Fruit fly (Drosophila melanogaster) whole organism, embryonic: ENCODE measurements around the gene mRpS2.

Experiments used
- Asciz ChIP-seq: fragments of 200-800 bp; sonication (Bioruptor generic); optimal IDR thresholded peaks from 2 replicates; lab custom pipeline; 2017; ENCODE audit warnings: missing biosample characterization, mild to moderate bottlenecking, missing genetic modification characterization, missing genetic modification reagents
- CG10209 ChIP-seq: fragments of 200-800 bp; sonication (Bioruptor generic); optimal IDR thresholded peaks from 3 replicates; lab custom pipeline; 2017; ENCODE audit warnings: missing biosample characterization, mild to moderate bottlenecking, missing genetic modification characterization, missing genetic modification reagents
- CG11723 ChIP-seq: fragments of 200-800 bp; sonication (Bioruptor generic); optimal IDR thresholded peaks from 2 replicates; lab custom pipeline; 2017; ENCODE audit warnings: missing biosample characterization, mild to moderate bottlenecking, missing genetic modification characterization
- CG12299 ChIP-seq: fragments of 200-800 bp; sonication (Bioruptor generic); optimal IDR thresholded peaks from 2 replicates; lab custom pipeline; 2018; ENCODE audit warnings: missing biosample characterization, mild to moderate bottlenecking, missing genetic modification characterization
- CG15514 ChIP-seq: fragments of 200-800 bp; sonication (Bioruptor generic); optimal IDR thresholded peaks from 3 replicates; lab custom pipeline; 2017; ENCODE audit warnings: missing biosample characterization, missing genetic modification characterization, mild to moderate bottlenecking, moderate library complexity, missing genetic modification reagents
- CG15696 ChIP-seq: fragments of 200-800 bp; sonication (Bioruptor generic); optimal IDR thresholded peaks from 2 replicates; lab custom pipeline; 2019; ENCODE audit warnings: missing biosample characterization, mild to moderate bottlenecking, missing genetic modification characterization, moderate library complexity
- CG17361 ChIP-seq: fragments of 200-800 bp; sonication (Bioruptor generic); IDR thresholded peaks from 3 replicates; pipeline ENCODE4 v1.3.6; 2022; ENCODE audit warnings: missing biosample characterization, missing genetic modification characterization
- CG17829 ChIP-seq: fragments of 200-800 bp; optimal IDR thresholded peaks from 2 replicates; lab custom pipeline; 2019; ENCODE audit warnings: missing biosample characterization, mild to moderate bottlenecking, missing genetic modification characterization, moderate library complexity
- CG18262 ChIP-seq: fragments of 200-800 bp; optimal IDR thresholded peaks from 3 replicates; lab custom pipeline; 2019; ENCODE audit warnings: missing biosample characterization, mild to moderate bottlenecking, missing genetic modification characterization, moderate library complexity
- CG18764 ChIP-seq: fragments of 200-800 bp; sonication (Bioruptor generic); optimal IDR thresholded peaks from 3 replicates; lab custom pipeline; 2016; ENCODE audit warnings: missing biosample characterization, missing genetic modification characterization
- CG2889 ChIP-seq: fragments of 200-800 bp; sonication (Bioruptor generic); IDR thresholded peaks from 3 replicates; pipeline ENCODE4 v1.3.6; 2022; ENCODE audit warnings: missing biosample characterization, missing genetic modification characterization
- CG31365 ChIP-seq: fragments of 200-800 bp; sonication (Bioruptor generic); optimal IDR thresholded peaks from 2 replicates; lab custom pipeline; 2018; ENCODE audit warnings: missing biosample characterization, mild to moderate bottlenecking, missing genetic modification characterization
- CG3407 ChIP-seq: fragments of 200-800 bp; sonication (Bioruptor generic); optimal IDR thresholded peaks from 2 replicates; lab custom pipeline; 2018; ENCODE audit warnings: missing biosample characterization, mild to moderate bottlenecking, missing genetic modification characterization
- CG4424 ChIP-seq: fragments of 200-800 bp; sonication (Bioruptor generic); optimal IDR thresholded peaks from 3 replicates; lab custom pipeline; 2016; ENCODE audit warnings: missing biosample characterization, missing genetic modification characterization
- CG5953 ChIP-seq: fragments of 200-800 bp; sonication (Bioruptor generic); IDR thresholded peaks from 2 replicates; pipeline ENCODE4 v1.3.6; 2022; ENCODE audit warnings: missing biosample characterization, missing genetic modification characterization
- CG6813 ChIP-seq: fragments of 200-800 bp; sonication (Bioruptor generic); optimal IDR thresholded peaks from 2 replicates; lab custom pipeline; 2017; ENCODE audit warnings: missing biosample characterization, missing genetic modification characterization, mild to moderate bottlenecking, moderate library complexity, missing genetic modification reagents
- CG7556 ChIP-seq: fragments of 200-800 bp; sonication (Bioruptor generic); optimal IDR thresholded peaks from 2 replicates; lab custom pipeline; 2017; ENCODE audit warnings: missing biosample characterization, mild to moderate bottlenecking, missing genetic modification characterization
- CG7987 ChIP-seq: fragments of 200-800 bp; sonication (Bioruptor generic); optimal IDR thresholded peaks from 2 replicates; lab custom pipeline; 2018; ENCODE audit warnings: missing biosample characterization, mild to moderate bottlenecking, missing genetic modification characterization, moderate library complexity
- CG9727 ChIP-seq: fragments of 200-800 bp; sonication (Bioruptor generic); optimal IDR thresholded peaks from 3 replicates; lab custom pipeline; 2017; ENCODE audit warnings: missing biosample characterization, mild to moderate bottlenecking, missing genetic modification characterization
- Deaf1 ChIP-seq: fragments of 200-800 bp; optimal IDR thresholded peaks from 3 replicates; lab custom pipeline; 2019; ENCODE audit warnings: missing biosample characterization, mild to moderate bottlenecking, missing genetic modification characterization, moderate library complexity
- Dip3 ChIP-seq: fragments of 200-800 bp; sonication (Bioruptor generic); optimal IDR thresholded peaks from 3 replicates; lab custom pipeline; 2016; ENCODE audit warnings: missing biosample characterization, missing genetic modification characterization
- ERR ChIP-seq: fragments of 200-800 bp; sonication (Bioruptor generic); optimal IDR thresholded peaks from 2 replicates; lab custom pipeline; 2016; ENCODE audit warnings: missing biosample characterization, missing genetic modification characterization
- Eip74EF ChIP-seq, 2 experiments: fragments of 200-800 bp in 1 of 2; fragments of >200 bp in 1 of 2; sonication (Bioruptor generic) in 1 of 2; optimal IDR thresholded peaks; 2 replicates each; lab custom pipeline; 2017 to 2019; ENCODE audit warnings: missing biosample characterization in 2 of 2, missing genetic modification characterization in 2 of 2, mild to moderate bottlenecking in 1 of 2, moderate library complexity in 1 of 2
- Fer2 ChIP-seq: fragments of 200-800 bp; sonication (Bioruptor generic); optimal IDR thresholded peaks from 2 replicates; lab custom pipeline; 2018; ENCODE audit warnings: missing biosample characterization, mild to moderate bottlenecking, missing genetic modification characterization, moderate library complexity
- Med ChIP-seq: fragments of 200-800 bp; sonication (Bioruptor generic); peaks from one replicate; lab custom pipeline; 2016; ENCODE audit warnings: missing biosample characterization, missing genetic modification characterization, mild to moderate bottlenecking, inconsistent platforms, moderate library complexity
- Mes4 ChIP-seq: fragments of 200-800 bp; sonication (Bioruptor generic); optimal IDR thresholded peaks from 2 replicates; lab custom pipeline; 2016; ENCODE audit warnings: missing biosample characterization, missing genetic modification characterization
- NK7.1 ChIP-seq: fragments of 200-800 bp; sonication (Bioruptor generic); optimal IDR thresholded peaks from 3 replicates; lab custom pipeline; 2016; ENCODE audit warnings: missing biosample characterization, missing genetic modification characterization
- PHDP ChIP-seq: fragments of 200-800 bp; sonication (Bioruptor generic); optimal IDR thresholded peaks from 3 replicates; lab custom pipeline; 2018; ENCODE audit warnings: missing biosample characterization, mild to moderate bottlenecking, missing genetic modification characterization, moderate library complexity
- Xbp1 ChIP-seq: fragments of 200-800 bp; sonication (Bioruptor generic); optimal IDR thresholded peaks from 3 replicates; lab custom pipeline; 2016; ENCODE audit warnings: missing biosample characterization, mild to moderate bottlenecking, missing genetic modification characterization
- Xrp1 ChIP-seq: fragments of 200-800 bp; sonication (Bioruptor generic); IDR thresholded peaks from 2 replicates; pipeline ENCODE4 v1.3.6; 2022; ENCODE audit warnings: missing biosample characterization, missing genetic modification characterization
- bab2 ChIP-seq: fragments of 200-800 bp; sonication (Bioruptor generic); optimal IDR thresholded peaks from 2 replicates; lab custom pipeline; 2016; ENCODE audit warnings: missing biosample characterization, missing genetic modification characterization
- br ChIP-seq: fragments of >200 bp; optimal IDR thresholded peaks from 2 replicates; lab custom pipeline; 2017
- chif ChIP-seq, 2 experiments: fragments of 200-800 bp; sonication (Bioruptor generic); optimal IDR thresholded peaks; 3 replicates each; lab custom pipeline; 2016; ENCODE audit warnings: missing biosample characterization in 2 of 2, missing genetic modification characterization in 2 of 2
- croc ChIP-seq: fragments of 200-800 bp; sonication (Bioruptor generic); conservative IDR thresholded peaks from 3 replicates; pipeline ENCODE4 v1.3.6; 2022; ENCODE audit warnings: missing biosample characterization, missing genetic modification characterization
- kah ChIP-seq: fragments of 200-800 bp; sonication (Bioruptor generic); optimal IDR thresholded peaks from 2 replicates; lab custom pipeline; 2018; ENCODE audit warnings: missing biosample characterization, mild to moderate bottlenecking, missing genetic modification characterization
- oc ChIP-seq: fragments of 200-800 bp; sonication (Bioruptor generic); optimal IDR thresholded peaks from 2 replicates; lab custom pipeline; 2018; ENCODE audit warnings: missing biosample characterization, mild to moderate bottlenecking, missing genetic modification characterization, moderate library complexity
- onecut ChIP-seq: fragments of 200-800 bp; sonication (Bioruptor generic); IDR thresholded peaks from 2 replicates; pipeline ENCODE4 v1.3.6; 2022; ENCODE audit warnings: missing biosample characterization, missing genetic modification characterization
- p53 ChIP-seq: fragments of 200-800 bp; sonication (Bioruptor generic); optimal IDR thresholded peaks from 2 replicates; lab custom pipeline; 2016; ENCODE audit warnings: missing biosample characterization, missing genetic modification characterization
- pan ChIP-seq, 4 experiments: fragments of >200 bp in 3 of 4; fragments of 200-800 bp in 1 of 4; sonication (Bioruptor generic) in 1 of 4; optimal IDR thresholded peaks in 3 of 4; IDR thresholded peaks in 1 of 4; 2 replicates each; pipeline versions ENCODE4 v1.3.6 to Lab custom; 2017 to 2022; ENCODE audit warnings: missing biosample characterization in 2 of 4, missing genetic modification characterization in 2 of 4, mixed read lengths in 1 of 4
- repo ChIP-seq: fragments of 200-800 bp; sonication (Bioruptor generic); optimal IDR thresholded peaks from 2 replicates; lab custom pipeline; 2016; ENCODE audit warnings: missing biosample characterization, missing genetic modification characterization
- sens ChIP-seq: fragments of 200-800 bp; sonication (Bioruptor generic); peaks from one replicate; lab custom pipeline; 2016; ENCODE audit warnings: missing biosample characterization, missing genetic modification characterization
- stc ChIP-seq: fragments of 200-800 bp; sonication (Bioruptor generic); IDR thresholded peaks from 2 replicates; pipeline ENCODE4 v1.3.6; 2022; ENCODE audit warnings: missing biosample characterization, missing genetic modification characterization
- tll ChIP-seq, 2 experiments: fragments of 200-800 bp in 1 of 2; fragments of >200 bp in 1 of 2; sonication (Bioruptor generic) in 1 of 2; optimal IDR thresholded peaks; 2 replicates each; lab custom pipeline; 2017 to 2019; ENCODE audit warnings: missing biosample characterization in 2 of 2, missing genetic modification characterization in 2 of 2, mild to moderate bottlenecking in 1 of 2, moderate library complexity in 1 of 2
- toy ChIP-seq: fragments of 200-800 bp; sonication (Bioruptor generic); IDR thresholded peaks from 2 replicates; pipeline ENCODE4 v1.3.6; 2022; ENCODE audit warnings: missing biosample characterization, missing genetic modification characterization
- tup ChIP-seq: fragments of 200-800 bp; sonication (Bioruptor generic); optimal IDR thresholded peaks from 2 replicates; lab custom pipeline; 2016; ENCODE audit warnings: missing biosample characterization, mild to moderate bottlenecking, missing genetic modification characterization, moderate library complexity
- unpg ChIP-seq: fragments of 200-800 bp; sonication (Bioruptor generic); optimal IDR thresholded peaks from 3 replicates; lab custom pipeline; 2018; ENCODE audit warnings: missing biosample characterization, mild to moderate bottlenecking, missing genetic modification characterization, moderate library complexity

mRpS2 gene

dm6 chr2L:4846629-4847125 lies 3.5 kb downstream of the mRpS2 start (continued):
- TF ChIP-seq tll (GFP tag; optimal IDR thresholded peaks at IDR 0.05; lab: Kevin White, UChicago) = no peak
- no peak for TF ChIP-seq toy (GFP tag; lab: Robert Waterston, UW)
- TF ChIP-seq br (lab: Kevin White, UChicago) = no peak

dm6 chr2L:4838494-4839320 lies 11.5 kb downstream of the mRpS2 start:
- TF ChIP-seq CG7556 (GFP tag; lab: Kevin White, UChicago) (no peak), oc (tag; lab: Kevin White, UChicago) (peak; percentile 59), CG17361 (no peak), Eip74EF (GFP tag; optimal IDR thresholded peaks at IDR 0.05; lab: Kevin White, UChicago) (peak in 1 of 2 experiments; percentile 16), CG3407 (peak; percentile 45), Mes4 (GFP tag; lab: Kevin White, UChicago) (peak; percentile 13), pan (optimal IDR thresholded peaks at IDR 0.05; lab: Kevin White, UChicago) (no peak), pan (GFP tag; optimal IDR thresholded peaks at IDR 0.05 in 1 of 2, IDR thresholded peaks at IDR 0.05 in 1 of 2) (peak in 1 of 2 experiments; percentile 23), onecut (peak; percentile 97), CG11723 (GFP tag; lab: Kevin White, UChicago) (peak; percentile 37), Xrp1 (GFP tag; lab: Robert Waterston, UW) (peak; percentile 64), Xbp1 (GFP tag; lab: Kevin White, UChicago) (no peak), CG12299 (peak; percentile 53), Med (GFP tag; lab: Kevin White, UChicago) (peak; percentile 65), CG18262 (peak; percentile 6), bab2 (GFP tag; lab: Kevin White, UChicago) (peak; percentile 43), chif (GFP tag; optimal IDR thresholded peaks at IDR 0.05; lab: Kevin White, UChicago) (no peak), unpg (GFP tag; lab: Kevin White, UChicago) (peak; percentile 25), sens (peak; percentile 94), CG5953 (GFP tag; lab: Robert Waterston, UW) (peak; percentile 43; the same call in 1 of the 2 replicates), CG6813 (GFP tag; lab: Kevin White, UChicago) (peak; percentile 71), p53 (GFP tag; lab: Kevin White, UChicago) (peak; percentile 91), CG9727 (GFP tag; lab: Kevin White, UChicago) (peak; percentile 8), Deaf1 (tag; lab: Kevin White, UChicago) (no peak), CG18764 (GFP tag; lab: Kevin White, UChicago) (peak; percentile 49), CG17829 (tag; lab: Kevin White, UChicago) (no peak), Fer2 (tag; lab: Kevin White, UChicago) (peak; percentile 4), CG2889 (GFP tag; lab: Robert Waterston, UW) (no peak), CG31365 (tag; lab: Kevin White, UChicago) (peak; percentile 51), Asciz (GFP tag; lab: Kevin White, UChicago) (peak; percentile 85), PHDP (tag; lab: Kevin White, UChicago) (peak; percentile 19), CG15696 (tag; lab: Kevin White, UChicago) (peak; percentile 48), Dip3 (GFP tag; lab: Kevin White, UChicago) (no peak), stc (peak; percentile 31; the same call in 1 of the 2 replicates), NK7.1 (GFP tag; lab: Kevin White, UChicago) (no peak), CG7987 (peak; percentile 70), ERR (no peak), croc (GFP tag; lab: Robert Waterston, UW) (no peak), CG10209 (GFP tag; lab: Kevin White, UChicago) (peak; percentile 38), kah (GFP tag; lab: Kevin White, UChicago) (peak; percentile 36), CG4424 (GFP tag; lab: Kevin White, UChicago) (no peak), CG15514 (peak; percentile 13), tup (GFP tag; lab: Kevin White, UChicago) (peak; percentile 3), repo (GFP tag; lab: Kevin White, UChicago) (peak; percentile 40)
